Worm (Caenorhabditis elegans) whole organism, L4 larva: Measurements from ENCODE around the gene cyn-11.
A peak's percentile ranks its signal among the peaks of the same experiment; 100 is the strongest.

Source experiments
- D1046.2 ChIP-seq: fragments of 200-800 bp; sonication (Bioruptor generic); IDR thresholded peaks from 2 replicates; pipeline ENCODE4 v1.3.6; 2022; ENCODE audit warnings: missing genetic modification characterization, missing compliant biosample characterization
- F10B5.3 ChIP-seq: sonication (generic microtip); optimal IDR thresholded peaks from 2 replicates; lab custom pipeline; 2016; ENCODE audit warnings: mild to moderate bottlenecking, missing genetic modification characterization, missing compliant biosample characterization
- F37D6.2 ChIP-seq: sonication (generic microtip); optimal IDR thresholded peaks from 2 replicates; lab custom pipeline; 2016; ENCODE audit warnings: mild to moderate bottlenecking, missing genetic modification characterization, missing compliant biosample characterization
- F44E2.7 ChIP-seq: fragments of 200-800 bp; sonication (Bioruptor generic); IDR thresholded peaks from 2 replicates; pipeline ENCODE4 v2.1.2; 2022; ENCODE audit warnings: missing genetic modification characterization, missing compliant biosample characterization
- F49E8.2 ChIP-seq: sonication (generic microtip); optimal IDR thresholded peaks from 2 replicates; lab custom pipeline; 2016; ENCODE audit warnings: missing compliant biosample characterization, mild to moderate bottlenecking, missing genetic modification characterization, borderline replicate concordance
- Y48G9A.11 ChIP-seq: fragments of 200-800 bp; sonication (Bioruptor generic); IDR thresholded peaks from 2 replicates; pipeline ENCODE4 v1.3.6; 2022; ENCODE audit warnings: missing genetic modification reagents, missing genetic modification characterization, missing compliant biosample characterization
- Y5F2A.4 ChIP-seq: fragments of 200-800 bp; sonication (Bioruptor generic); optimal IDR thresholded peaks from 2 replicates; lab custom pipeline; 2018; ENCODE audit warnings: mild to moderate bottlenecking, missing genetic modification characterization, missing compliant biosample characterization
- ZK337.2 ChIP-seq: fragments of 200-800 bp; sonication (Bioruptor generic); IDR thresholded peaks from 2 replicates; pipeline ENCODE4 v1.3.6; 2022; ENCODE audit warnings: missing genetic modification reagents, missing genetic modification characterization, missing compliant biosample characterization
- ama-1 ChIP-seq: fragments of 150-350 bp; optimal IDR thresholded peaks from 2 replicates; lab custom pipeline; 2014; ENCODE audit warnings: inconsistent platforms, mixed read lengths
- ceh-32 ChIP-seq: sonication (generic microtip); optimal IDR thresholded peaks from 2 replicates; lab custom pipeline; 2016; ENCODE audit warnings: mild to moderate bottlenecking, missing genetic modification characterization, missing compliant biosample characterization; ENCODE audit not compliant: poor library complexity
- ceh-82 ChIP-seq: sonication (generic microtip); optimal IDR thresholded peaks from 2 replicates; lab custom pipeline; 2017; ENCODE audit warnings: missing biosample characterization, missing genetic modification characterization
- ces-1 ChIP-seq: fragments of 150-350 bp; sonication (generic microtip); optimal IDR thresholded peaks from 4 replicates; lab custom pipeline; 2014; ENCODE audit warnings: missing biosample characterization, missing genetic modification reagents, missing genetic modification characterization
- daf-16 ChIP-seq, 3 experiments: sonication (generic microtip); optimal IDR thresholded peaks; 2 replicates each; lab custom pipeline; 2016 to 2017; ENCODE audit warnings: missing genetic modification characterization in 3 of 3, missing genetic modification reagents in 3 of 3, mild to moderate bottlenecking in 2 of 3, missing compliant biosample characterization in 2 of 3, missing biosample characterization in 1 of 3, moderate library complexity in 1 of 3
- daf-19 ChIP-seq: fragments of 200-800 bp; sonication (Bioruptor generic); conservative IDR thresholded peaks from 2 replicates; pipeline ENCODE4 v1.3.6; 2022; ENCODE audit warnings: missing genetic modification characterization, missing compliant biosample characterization
- daf-8 ChIP-seq: fragments of 200-800 bp; sonication (Bioruptor generic); IDR thresholded peaks from 2 replicates; pipeline ENCODE4 v1.3.6; 2022; ENCODE audit warnings: missing genetic modification characterization, missing compliant biosample characterization
- dmd-8 ChIP-seq: fragments of 200-800 bp; sonication (Bioruptor generic); IDR thresholded peaks from 2 replicates; pipeline ENCODE4 v1.3.6; 2022; ENCODE audit warnings: missing genetic modification characterization, missing compliant biosample characterization
- dve-1 ChIP-seq: sonication (generic microtip); optimal IDR thresholded peaks from 2 replicates; lab custom pipeline; 2017; ENCODE audit warnings: antibody characterized with exemption, mild to moderate bottlenecking, missing genetic modification characterization, missing compliant biosample characterization; ENCODE audit not compliant: insufficient read depth
- egl-27 ChIP-seq: sonication (generic microtip); optimal IDR thresholded peaks from 3 replicates; lab custom pipeline; 2017; ENCODE audit warnings: missing biosample characterization, missing genetic modification reagents, missing genetic modification characterization
- egl-43 ChIP-seq: fragments of 200-800 bp; sonication (Bioruptor generic); IDR thresholded peaks from 2 replicates; pipeline ENCODE4 v1.3.6; 2022; ENCODE audit warnings: missing genetic modification reagents, missing genetic modification characterization, missing compliant biosample characterization
- fos-1 ChIP-seq: fragments of 150-350 bp; optimal IDR thresholded peaks from 2 replicates; lab custom pipeline; 2014; ENCODE audit warnings: missing biosample characterization, missing genetic modification characterization
- gei-8 ChIP-seq: fragments of 200-800 bp; sonication (Bioruptor generic); optimal IDR thresholded peaks from 2 replicates; lab custom pipeline; 2018; ENCODE audit warnings: mild to moderate bottlenecking, missing genetic modification characterization, missing compliant biosample characterization
- hlh-11 ChIP-seq: fragments of 200-800 bp; sonication (Bioruptor generic); optimal IDR thresholded peaks from 2 replicates; lab custom pipeline; 2018; ENCODE audit warnings: mild to moderate bottlenecking, missing genetic modification characterization, missing compliant biosample characterization
- jun-1 ChIP-seq: fragments of 150-350 bp; optimal IDR thresholded peaks from 2 replicates; lab custom pipeline; 2014; ENCODE audit warnings: missing biosample characterization, missing genetic modification reagents, missing genetic modification characterization
- lin-1 ChIP-seq: fragments of 200-800 bp; sonication (Bioruptor generic); IDR thresholded peaks from 2 replicates; pipeline ENCODE4 v1.3.6; 2022; ENCODE audit warnings: missing genetic modification reagents, missing genetic modification characterization, missing compliant biosample characterization
- lin-13 ChIP-seq: fragments of 150-350 bp; optimal IDR thresholded peaks from 2 replicates; lab custom pipeline; 2014; ENCODE audit warnings: missing biosample characterization, missing genetic modification reagents, missing genetic modification characterization
- lin-15B ChIP-seq: fragments of 150-350 bp; sonication (generic microtip); optimal IDR thresholded peaks from 3 replicates; lab custom pipeline; 2014; ENCODE audit warnings: missing biosample characterization, missing genetic modification characterization
- lin-39 ChIP-seq: fragments of 150-350 bp; optimal IDR thresholded peaks from 2 replicates; lab custom pipeline; 2014; ENCODE audit warnings: missing biosample characterization, missing genetic modification reagents, missing genetic modification characterization
- lir-3 ChIP-seq: sonication (generic microtip); optimal IDR thresholded peaks from 2 replicates; lab custom pipeline; 2016; ENCODE audit warnings: mild to moderate bottlenecking, missing genetic modification characterization, missing compliant biosample characterization
- lsy-2 ChIP-seq, 2 experiments: fragments of 150-350 bp in 1 of 2; sonication (generic microtip) in 1 of 2; optimal IDR thresholded peaks; 2 replicates each; lab custom pipeline; 2014 to 2017; ENCODE audit warnings: missing biosample characterization in 2 of 2, missing genetic modification characterization in 2 of 2
- madf-9 ChIP-seq: fragments of 200-800 bp; sonication (Bioruptor generic); conservative IDR thresholded peaks from 2 replicates; pipeline ENCODE4 v1.3.6; 2022; ENCODE audit warnings: missing genetic modification reagents, missing genetic modification characterization, missing compliant biosample characterization
- mdl-1 ChIP-seq, 2 experiments: fragments of 150-350 bp in 1 of 2; sonication (generic microtip) in 1 of 2; optimal IDR thresholded peaks; 2 replicates each; lab custom pipeline; 2014 to 2017; ENCODE audit warnings: missing biosample characterization in 2 of 2, missing genetic modification characterization in 2 of 2
- mep-1 ChIP-seq: fragments of 150-350 bp; sonication (generic microtip); optimal IDR thresholded peaks from 3 replicates; lab custom pipeline; 2014; ENCODE audit warnings: missing biosample characterization, missing genetic modification characterization
- mes-2 ChIP-seq: sonication (generic microtip); optimal IDR thresholded peaks from 2 replicates; lab custom pipeline; 2016; ENCODE audit warnings: missing genotype, mild to moderate bottlenecking, missing genetic modification characterization, missing compliant biosample characterization; ENCODE audit not compliant: poor library complexity, severe bottlenecking
- mxl-2 ChIP-seq: fragments of 200-800 bp; sonication (Bioruptor generic); conservative IDR thresholded peaks from 2 replicates; pipeline ENCODE4 v1.3.6; 2022; ENCODE audit warnings: missing genetic modification reagents, missing genetic modification characterization, missing compliant biosample characterization
- mxl-3 ChIP-seq: fragments of 200-800 bp; sonication (Bioruptor generic); optimal IDR thresholded peaks from 2 replicates; lab custom pipeline; 2018; ENCODE audit warnings: mild to moderate bottlenecking, missing genetic modification characterization, missing compliant biosample characterization
- nhr-102 ChIP-seq: sonication (generic microtip); optimal IDR thresholded peaks from 2 replicates; lab custom pipeline; 2016; ENCODE audit warnings: mild to moderate bottlenecking, missing genetic modification characterization, moderate library complexity, missing compliant biosample characterization
- nhr-11 ChIP-seq: fragments of 150-350 bp; optimal IDR thresholded peaks from 2 replicates; lab custom pipeline; 2014; ENCODE audit warnings: missing biosample characterization, missing genetic modification characterization
- nhr-111 ChIP-seq: fragments of 200-800 bp; sonication (Bioruptor generic); optimal IDR thresholded peaks from 2 replicates; lab custom pipeline; 2018; ENCODE audit warnings: mild to moderate bottlenecking, missing genetic modification characterization, missing compliant biosample characterization
- nhr-237 ChIP-seq: sonication (generic microtip); optimal IDR thresholded peaks from 2 replicates; lab custom pipeline; 2017; ENCODE audit warnings: missing biosample characterization, missing genetic modification characterization
- nhr-25 ChIP-seq: sonication (generic microtip); optimal IDR thresholded peaks from 2 replicates; lab custom pipeline; 2017; ENCODE audit warnings: missing genetic modification characterization, mild to moderate bottlenecking, missing compliant biosample characterization, antibody characterized with exemption, moderate library complexity, borderline replicate concordance; ENCODE audit not compliant: insufficient read depth
- nhr-6 ChIP-seq: fragments of 150-350 bp; optimal IDR thresholded peaks from 2 replicates; lab custom pipeline; 2014; ENCODE audit warnings: missing biosample characterization, missing genetic modification characterization
- nhr-76 ChIP-seq: fragments of 150-350 bp; optimal IDR thresholded peaks from 2 replicates; lab custom pipeline; 2014; ENCODE audit warnings: missing biosample characterization, missing genetic modification characterization
- saeg-2 ChIP-seq: fragments of 200-800 bp; sonication (Bioruptor generic); IDR thresholded peaks from 2 replicates; pipeline ENCODE4 v1.3.6; 2022; ENCODE audit warnings: missing genetic modification reagents, missing genetic modification characterization, missing compliant biosample characterization
- sdz-12 ChIP-seq: fragments of 200-800 bp; sonication (Bioruptor generic); optimal IDR thresholded peaks from 2 replicates; lab custom pipeline; 2018; ENCODE audit warnings: mild to moderate bottlenecking, missing genetic modification characterization, missing compliant biosample characterization
- set-16 ChIP-seq: fragments of 200-800 bp; sonication (Bioruptor generic); IDR thresholded peaks from 2 replicates; pipeline ENCODE4 v1.3.6; 2022; ENCODE audit warnings: missing genetic modification reagents, missing genetic modification characterization, missing compliant biosample characterization
- snpc-1.2 ChIP-seq: fragments of 200-800 bp; sonication (Bioruptor generic); IDR thresholded peaks from 2 replicates; pipeline ENCODE4 v1.3.6; 2022; ENCODE audit warnings: missing genetic modification reagents, missing genetic modification characterization, missing compliant biosample characterization
- vab-7 ChIP-seq: fragments of 200-800 bp; sonication (Bioruptor generic); IDR thresholded peaks from 2 replicates; pipeline ENCODE4 v1.3.6; 2022; ENCODE audit warnings: missing genetic modification reagents, missing genetic modification characterization, missing compliant biosample characterization
- zfp-2 ChIP-seq: sonication (generic microtip); optimal IDR thresholded peaks from 2 replicates; lab custom pipeline; 2016; ENCODE audit warnings: mild to moderate bottlenecking, missing genetic modification characterization, missing compliant biosample characterization
- zfp-3 ChIP-seq: fragments of 200-800 bp; sonication (Bioruptor generic); conservative IDR thresholded peaks from 2 replicates; pipeline ENCODE4 v1.3.6; 2022; ENCODE audit warnings: missing genetic modification reagents, missing genetic modification characterization, missing compliant biosample characterization

Gene cyn-11

DNA sequence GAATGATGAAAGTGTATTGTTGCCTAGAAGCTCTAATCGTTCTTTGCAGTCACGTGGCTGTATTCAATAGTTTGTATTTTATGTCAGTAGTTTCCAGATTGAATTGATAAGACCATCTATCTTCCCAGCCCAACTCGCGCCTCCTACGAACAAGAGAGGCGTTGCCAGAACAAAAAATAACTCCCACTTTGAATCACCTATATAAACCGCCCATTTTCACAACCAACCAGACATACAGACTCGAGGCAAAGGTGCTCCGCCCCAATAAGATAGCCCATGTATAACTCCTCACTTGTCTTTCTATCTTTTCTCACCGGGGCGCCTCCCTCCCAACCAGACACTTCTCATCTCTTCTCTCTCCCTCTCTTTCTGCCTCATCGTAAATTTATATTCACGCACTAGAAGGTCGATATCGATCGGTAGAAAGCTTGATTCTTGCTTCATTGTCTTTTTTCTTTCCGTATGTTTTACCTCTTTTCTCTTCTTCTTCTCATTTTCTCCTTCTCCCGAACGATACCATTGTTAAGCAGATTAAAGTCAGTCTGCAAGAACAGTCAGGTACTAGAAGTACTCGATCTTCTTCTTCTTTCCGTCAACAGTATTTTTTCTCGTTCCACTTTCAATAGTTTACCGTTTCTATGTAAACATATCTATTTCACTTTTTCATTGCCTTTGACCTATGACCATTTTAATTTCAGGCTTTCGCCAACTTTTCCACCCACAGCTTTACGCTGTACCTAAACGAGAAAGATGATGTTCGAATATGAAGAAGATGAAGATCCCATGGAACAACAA lies 27.5 kb upstream of the cyn-11 start, which contains the start of gene mak-1 (continued):
- TF ChIP-seq gei-8 (GFP tag; lab: Kevin White, UChicago), result no peak
- no peak for TF ChIP-seq sdz-12
- peak; percentile 39 for TF ChIP-seq nhr-6
- peak; percentile 27 to 88 for TF ChIP-seq mdl-1 (tag; optimal IDR thresholded peaks at IDR 0.05; lab: Kevin White, UChicago)
- TF ChIP-seq ZK337.2 (GFP tag; lab: Robert Waterston, UW), result no peak
- TF ChIP-seq mep-1 (tag; lab: Kevin White, UChicago), result no peak
- TF ChIP-seq lir-3 (tag; lab: Kevin White, UChicago), result no peak
- no peak for TF ChIP-seq egl-27
- TF ChIP-seq jun-1, result no peak
- TF ChIP-seq dve-1 (tag; lab: Kevin White, UChicago), result peak; percentile 73
- no peak for TF ChIP-seq lin-13 (GFP tag; lab: Kevin White, UChicago)
- no peak for TF ChIP-seq F44E2.7
- no peak; the same call in 1 of the 2 replicates for TF ChIP-seq set-16 (GFP tag; lab: Robert Waterston, UW)
- no peak for TF ChIP-seq ceh-32 (tag; lab: Kevin White, UChicago)
- TF ChIP-seq mes-2 (tag; lab: Kevin White, UChicago), result peak; percentile 20
- no peak for TF ChIP-seq daf-8 (GFP tag; lab: Robert Waterston, UW)
- TF ChIP-seq madf-9 (GFP tag; lab: Robert Waterston, UW), result peak; percentile 36; the same call in 1 of the 2 replicates
- peak; percentile 74 for TF ChIP-seq hlh-11
- no peak for TF ChIP-seq egl-43 (GFP tag; lab: Robert Waterston, UW)
- no peak for TF ChIP-seq mxl-2 (GFP tag; lab: Robert Waterston, UW)
- no peak for TF ChIP-seq F10B5.3 (tag; lab: Kevin White, UChicago)
- no peak for TF ChIP-seq nhr-76
- no peak for TF ChIP-seq F37D6.2 (tag; lab: Kevin White, UChicago)
- no peak for TF ChIP-seq F49E8.2 (tag; lab: Kevin White, UChicago)
- TF ChIP-seq daf-16 (GFP tag; optimal IDR thresholded peaks at IDR 0.05; lab: Kevin White, UChicago), result no peak
- TF ChIP-seq daf-16 (tag; optimal IDR thresholded peaks at IDR 0.05; lab: Kevin White, UChicago), result peak; percentile 68
- TF ChIP-seq lsy-2 (tag; optimal IDR thresholded peaks at IDR 0.05; lab: Kevin White, UChicago), result peak in 1 of 2 experiments; percentile 33
- TF ChIP-seq lin-15B (tag; lab: Kevin White, UChicago), result no peak
- TF ChIP-seq vab-7 (GFP tag; lab: Robert Waterston, UW), result 0 out of 2 replicates have a peak, but pooled peaks have one; percentile 4
- peak; percentile 30; the same call in 1 of the 2 replicates for TF ChIP-seq Y48G9A.11
- no peak for TF ChIP-seq lin-39 (tag; lab: Kevin White, UChicago)
- no peak for TF ChIP-seq fos-1 (tag; lab: Kevin White, UChicago)
- no peak for TF ChIP-seq ces-1 (GFP tag; lab: Kevin White, UChicago)
- peak; percentile 23 for TF ChIP-seq nhr-11 (tag; lab: Kevin White, UChicago)
- no peak for TF ChIP-seq D1046.2 (GFP tag; lab: Robert Waterston, UW)
- no peak for TF ChIP-seq ceh-82
- TF ChIP-seq mxl-3 (GFP tag; lab: Kevin White, UChicago), result no peak
- TF ChIP-seq daf-19 (GFP tag; lab: Robert Waterston, UW), result no peak
- no peak for TF ChIP-seq dmd-8 (GFP tag; lab: Robert Waterston, UW)
- peak; percentile 51 for TF ChIP-seq nhr-102 (tag; lab: Kevin White, UChicago)
- TF ChIP-seq nhr-237, result no peak
- TF ChIP-seq ama-1, result peak; percentile 94
- no peak for TF ChIP-seq saeg-2
- TF ChIP-seq zfp-3 (GFP tag; lab: Robert Waterston, UW), result no peak
- TF ChIP-seq nhr-111, result no peak
- TF ChIP-seq snpc-1.2 (GFP tag; lab: Robert Waterston, UW), result no peak
- no peak for TF ChIP-seq zfp-2 (tag; lab: Kevin White, UChicago)
- TF ChIP-seq Y5F2A.4, result no peak
- no peak for TF ChIP-seq nhr-25 (tag; lab: Kevin White, UChicago)
- no peak for TF ChIP-seq lin-1 (GFP tag; lab: Robert Waterston, UW)
